Worm (Caenorhabditis elegans): Measurements from ENCODE around the gene slc-17.3.

DNA sequence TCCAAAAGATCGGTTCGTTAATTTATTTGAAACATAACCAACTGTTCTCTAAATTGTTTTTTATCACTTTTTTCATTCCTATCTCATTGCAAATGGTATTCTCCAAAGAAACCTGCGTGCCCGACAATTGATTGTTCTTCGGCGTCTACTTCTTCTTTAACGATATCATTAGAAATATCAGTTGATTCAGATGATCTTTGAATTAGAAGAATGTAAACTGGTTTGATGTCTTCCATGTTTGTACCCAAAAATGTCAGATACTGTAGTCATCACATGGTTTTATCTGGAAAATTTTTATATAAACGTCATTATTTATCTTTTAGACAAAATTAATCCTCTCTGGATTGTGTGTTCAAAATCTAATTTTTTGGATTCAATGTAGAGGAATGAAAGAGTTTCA, 32.6 kb upstream of the slc-17.3 start:
- TF ChIP-seq W03F9.2 (tag; optimal IDR thresholded peaks at IDR 0.05): no peak
- no peak for TF ChIP-seq dao-5 (tag; optimal IDR thresholded peaks at IDR 0.05)
- TF ChIP-seq him-1 (tag; optimal IDR thresholded peaks at IDR 0.05): no peak

All from whole organism, L4/young adult.